Fruit fly (Drosophila melanogaster) whole organism, wandering third instar larva: Measurements from ENCODE around the gene CCKLR-17D3.

ENCODE experiments used
- Abd-B ChIP-seq: fragments of >200 bp; optimal IDR thresholded peaks from 2 replicates; lab custom pipeline; 2017; ENCODE audit warnings: missing biosample characterization, missing genetic modification characterization
- CrebA ChIP-seq: fragments of 200-800 bp; sonication (Bioruptor generic); optimal IDR thresholded peaks from 2 replicates; lab custom pipeline; 2016; ENCODE audit warnings: missing biosample characterization, mild to moderate bottlenecking, missing genetic modification characterization, borderline replicate concordance
- Dfd ChIP-seq: fragments of >200 bp; optimal IDR thresholded peaks from 2 replicates; lab custom pipeline; 2017; ENCODE audit warnings: missing biosample characterization, missing genetic modification characterization
- Hnf4 ChIP-seq: fragments of 200-800 bp; sonication (Bioruptor generic); optimal IDR thresholded peaks from 2 replicates; lab custom pipeline; 2016; ENCODE audit warnings: missing biosample characterization, mild to moderate bottlenecking, missing genetic modification characterization
- Mio ChIP-seq: sonication (Bioruptor generic); optimal IDR thresholded peaks from 2 replicates; lab custom pipeline; 2016; ENCODE audit warnings: missing biosample characterization, missing genetic modification characterization
- N ChIP-seq: fragments of >200 bp; optimal IDR thresholded peaks from 2 replicates; lab custom pipeline; 2018; ENCODE audit warnings: missing biosample characterization, missing external identifiers, missing genetic modification characterization
- OdsH ChIP-seq: fragments of 200-800 bp; sonication (Bioruptor generic); optimal IDR thresholded peaks from 2 replicates; lab custom pipeline; 2016; ENCODE audit warnings: missing biosample characterization, mild to moderate bottlenecking, missing genetic modification characterization
- Sp1 ChIP-seq: fragments of 200-800 bp; sonication (Bioruptor generic); optimal IDR thresholded peaks from 3 replicates; lab custom pipeline; 2019; ENCODE audit warnings: missing biosample characterization, mild to moderate bottlenecking, missing genetic modification characterization, moderate library complexity
- dsf ChIP-seq: sonication (Bioruptor generic); optimal IDR thresholded peaks from 2 replicates; lab custom pipeline; 2016; ENCODE audit warnings: missing biosample characterization, missing genetic modification characterization, borderline replicate concordance
- ey ChIP-seq: fragments of 200-800 bp; sonication (Bioruptor generic); optimal IDR thresholded peaks from 2 replicates; lab custom pipeline; 2016; ENCODE audit warnings: missing biosample characterization, missing genetic modification characterization
- h ChIP-seq: fragments of 200-800 bp; sonication (Bioruptor generic); optimal IDR thresholded peaks from 3 replicates; lab custom pipeline; 2016; ENCODE audit warnings: missing biosample characterization, mild to moderate bottlenecking, missing genetic modification characterization
- lola ChIP-seq: fragments of >200 bp; optimal IDR thresholded peaks from 2 replicates; lab custom pipeline; 2017; ENCODE audit warnings: missing biosample characterization, missing genetic modification characterization
- usp ChIP-seq: fragments of >200 bp; optimal IDR thresholded peaks from 2 replicates; lab custom pipeline; 2017; ENCODE audit warnings: missing biosample characterization, missing genetic modification characterization
- woc ChIP-seq: sonication (Bioruptor generic); optimal IDR thresholded peaks from 2 replicates; lab custom pipeline; 2016; ENCODE audit warnings: missing biosample characterization, mild to moderate bottlenecking, missing genetic modification characterization

DNA sequence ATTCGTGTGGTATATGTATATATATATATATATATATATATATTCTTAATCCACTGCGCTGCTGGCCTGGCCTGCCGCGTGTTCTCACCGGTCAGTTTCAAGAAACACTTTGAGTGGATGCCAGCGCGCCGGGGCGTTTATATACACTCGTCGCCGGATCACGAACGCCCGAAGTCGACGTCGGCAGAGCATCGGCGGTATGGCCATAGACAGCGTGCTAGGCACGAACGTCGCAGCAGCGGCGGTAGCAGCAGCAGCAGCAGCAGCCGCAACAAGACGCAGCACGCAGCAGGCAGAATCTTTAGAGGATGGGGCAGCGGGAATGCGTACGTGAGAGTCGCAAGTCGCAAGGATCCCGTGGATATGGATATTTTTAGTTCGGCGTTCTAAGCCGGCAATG, 23.7 kb upstream of the CCKLR-17D3 start, which contains the start of gene bnb:
- TF ChIP-seq lola (GFP tag; lab: Kevin White, UChicago) (no peak), Abd-B (no peak), h (no peak), Mio (GFP tag; lab: Kevin White, UChicago) (no peak), dsf (GFP tag; lab: Kevin White, UChicago) (no peak), N (GFP tag; lab: Kevin White, UChicago) (no peak), usp (GFP tag; lab: Kevin White, UChicago) (no peak), Dfd (GFP tag; lab: Kevin White, UChicago) (no peak), OdsH (GFP tag; lab: Kevin White, UChicago) (no peak), woc (GFP tag; lab: Kevin White, UChicago) (no peak), ey (no peak), Hnf4 (GFP tag; lab: Kevin White, UChicago) (no peak), CrebA (GFP tag; lab: Kevin White, UChicago) (no peak), Sp1 (GFP tag; lab: Kevin White, UChicago) (no peak)
